Worm (Caenorhabditis elegans) whole organism, early embryonic: Measurements from ENCODE around the gene npr-9.

Source experiments
- ama-1 ChIP-seq: fragments of 150-350 bp; optimal IDR thresholded peaks from 2 replicates; lab custom pipeline; 2014
- ceh-13 ChIP-seq: fragments of 200-800 bp; sonication (Bioruptor generic); optimal IDR thresholded peaks from 2 replicates; lab custom pipeline; 2018; ENCODE audit warnings: mild to moderate bottlenecking, missing genetic modification characterization, missing compliant biosample characterization
- ets-7 ChIP-seq: sonication (generic microtip); optimal IDR thresholded peaks from 2 replicates; lab custom pipeline; 2016; ENCODE audit warnings: missing genotype, missing genetic modification characterization, missing compliant biosample characterization
- flt-1 ChIP-seq: fragments of 200-800 bp; sonication (Bioruptor generic); IDR thresholded peaks from 2 replicates; pipeline ENCODE4 v1.3.6; 2022; ENCODE audit warnings: missing genetic modification characterization, missing compliant biosample characterization
- pes-1 ChIP-seq: fragments of 200-800 bp; sonication (Bioruptor generic); IDR thresholded peaks from 2 replicates; pipeline ENCODE4 v1.3.6; 2022; ENCODE audit warnings: missing genetic modification reagents, missing genetic modification characterization, missing compliant biosample characterization
- sea-1 ChIP-seq: fragments of 200-800 bp; sonication (Bioruptor generic); conservative IDR thresholded peaks from 2 replicates; pipeline ENCODE4 v1.3.6; 2022; ENCODE audit warnings: missing genetic modification characterization, missing compliant biosample characterization

DNA sequence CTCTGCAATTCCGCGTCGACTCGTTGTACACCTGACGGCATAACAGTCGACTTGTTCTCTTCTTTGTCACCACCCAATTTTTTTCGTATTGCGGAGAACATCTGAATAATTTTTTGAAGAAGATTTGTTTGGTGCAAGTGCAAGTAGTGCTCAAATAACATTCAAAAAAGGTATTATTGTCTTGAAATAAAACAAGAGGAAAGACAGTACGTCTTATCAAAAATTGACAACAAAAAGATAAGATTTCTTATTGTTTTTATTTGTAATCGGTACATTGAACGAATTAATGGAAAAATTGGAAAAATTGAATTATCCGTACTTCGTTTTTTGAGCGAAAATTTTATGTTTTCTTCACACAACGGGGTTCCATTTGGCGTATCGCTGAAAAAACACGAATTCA is 23.8 kb upstream of the npr-9 start, which contains the start of gene F08G12.1:
- no peak for TF ChIP-seq ceh-13 (GFP tag; lab: Kevin White, UChicago)
- no peak for TF ChIP-seq ama-1 (lab: Kevin White, UChicago)
- no peak for TF ChIP-seq ets-7 (tag; lab: Kevin White, UChicago)
- no peak for TF ChIP-seq pes-1 (GFP tag; lab: Robert Waterston, UW)
- no peak for TF ChIP-seq flt-1
- TF ChIP-seq sea-1 (GFP tag; lab: Robert Waterston, UW), result no peak
